Fruit fly (Drosophila melanogaster): ENCODE data around the gene CG4408.

The CG4408 gene

dm6 chr3R:23345057-23345776 lies 18.2 kb downstream of the CG4408 start (continued):
- TF ChIP-seq Stat92E (GFP tag; optimal IDR thresholded peaks at IDR 0.05) (no peak), org-1 (GFP tag; optimal IDR thresholded peaks at IDR 0.05) (no peak), TFAM (GFP tag; optimal IDR thresholded peaks at IDR 0.05) (no peak), gcm2 (GFP tag; optimal IDR thresholded peaks at IDR 0.05) (no peak)

DNA sequence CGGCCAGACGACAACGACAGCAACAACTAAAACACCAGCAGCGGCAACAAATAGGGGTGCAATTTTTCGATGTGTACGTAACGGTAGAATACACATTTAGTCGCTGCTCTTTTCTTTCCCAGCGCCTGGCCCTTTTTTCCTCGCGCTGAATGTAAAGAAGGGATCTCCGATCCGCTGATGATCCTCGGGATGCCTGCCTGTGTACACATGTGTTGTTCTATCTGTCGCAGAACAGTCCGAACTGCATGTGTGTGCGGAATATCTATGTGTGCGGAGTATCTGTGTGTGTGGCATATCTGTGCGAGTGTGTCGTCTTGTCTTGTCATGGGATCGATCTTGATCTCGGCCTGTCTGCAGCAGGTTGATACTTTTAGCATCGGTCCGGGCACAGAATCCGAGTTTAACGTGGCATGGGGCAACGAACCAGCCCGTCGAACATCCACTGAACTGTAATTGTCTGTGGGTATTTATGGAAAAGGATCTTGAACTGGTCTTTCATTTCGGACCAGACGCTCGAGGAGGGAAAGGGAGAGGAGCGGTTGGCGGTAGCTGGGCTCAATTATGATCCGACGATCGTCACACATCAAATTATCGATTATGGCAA lies 19.6 kb downstream of the CG4408 start:
- peak in 1 of 2 experiments; percentile 73 for TF ChIP-seq tll (GFP tag; optimal IDR thresholded peaks at IDR 0.05)
- TF ChIP-seq Med (GFP tag), result peak; percentile 31
- TF ChIP-seq lov (optimal IDR thresholded peaks at IDR 0.05), result no peak
- peak; percentile 65; the same call in 1 of the 3 replicates for TF ChIP-seq lov (GFP tag; IDR thresholded peaks at IDR 0.05)
- TF ChIP-seq CG15479 (GFP tag; optimal IDR thresholded peaks at IDR 0.05), result peak; percentile 96
- peak; percentile 78 for TF ChIP-seq cg (GFP tag; optimal IDR thresholded peaks at IDR 0.05)
- peak; percentile 88 for TF ChIP-seq pros (GFP tag; optimal IDR thresholded peaks at IDR 0.05)
- peak; percentile 88 for TF ChIP-seq D (optimal IDR thresholded peaks at IDR 0.05)
- TF ChIP-seq D (GFP tag; optimal IDR thresholded peaks at IDR 0.05), result no peak
- TF ChIP-seq twi (tag; optimal IDR thresholded peaks at IDR 0.05), result peak; percentile 98
- TF ChIP-seq Lpt (GFP tag; optimal IDR thresholded peaks at IDR 0.05), result peak; percentile 63
- TF ChIP-seq grn (GFP tag; optimal IDR thresholded peaks at IDR 0.05), result peak; percentile 46
- TF ChIP-seq CG8478 (optimal IDR thresholded peaks at IDR 0.05), result peak; percentile 72
- TF ChIP-seq zf30C (GFP tag; optimal IDR thresholded peaks at IDR 0.05), result peak; percentile 87
- TF ChIP-seq Dll (GFP tag; IDR thresholded peaks at IDR 0.05; ENCODE audit: partially characterized antibody), result 0 out of 4 replicates have a peak, but pooled peaks have one; percentile 27
- TF ChIP-seq CG8924 (tag; optimal IDR thresholded peaks at IDR 0.05), result peak; percentile 7
- TF ChIP-seq chm (GFP tag; IDR thresholded peaks at IDR 0.05), result peak; percentile 21; the same call in 1 of the 2 replicates
- 0 out of 2 replicates have a peak, but pooled peaks have one; percentile 40 for TF ChIP-seq crol (GFP tag; IDR thresholded peaks at IDR 0.05)
- no peak for TF ChIP-seq CG15696 (tag; optimal IDR thresholded peaks at IDR 0.05)
- TF ChIP-seq CG14710 (tag; optimal IDR thresholded peaks at IDR 0.05), result no peak
- no peak for TF ChIP-seq Usf (GFP tag; optimal IDR thresholded peaks at IDR 0.05)
- no peak for TF ChIP-seq Mrtf (GFP tag; IDR thresholded peaks at IDR 0.05)
- TF ChIP-seq kni (GFP tag; optimal IDR thresholded peaks at IDR 0.05), result peak; percentile 80

DNA sequence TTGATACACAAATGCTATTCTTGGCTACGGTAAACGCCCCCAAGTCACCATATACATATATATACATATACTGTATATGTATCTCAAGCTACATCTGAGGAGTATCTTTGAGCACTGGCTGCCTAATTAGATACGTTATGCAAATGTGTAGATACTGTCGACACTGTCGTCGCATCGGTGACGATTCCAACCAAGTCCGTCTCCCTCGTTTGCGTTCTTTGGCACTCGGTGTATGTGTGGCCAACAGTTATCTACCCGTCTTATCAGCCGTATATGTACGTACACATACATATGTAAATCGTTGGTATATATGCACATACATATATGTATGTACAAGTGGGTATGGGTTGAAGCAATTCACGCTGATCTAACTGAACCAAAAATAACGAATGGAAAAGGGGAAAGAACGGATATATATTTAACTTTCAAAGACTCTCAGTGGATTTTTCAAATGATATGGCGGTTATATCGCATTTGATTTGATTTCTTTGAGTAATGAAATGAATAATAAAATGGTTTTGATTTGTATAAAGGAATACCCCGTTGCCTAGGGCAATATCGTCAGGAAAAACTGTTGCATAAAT lies 21.5 kb downstream of the CG4408 start:
- TF ChIP-seq ci (GFP tag; IDR thresholded peaks at IDR 0.05), result no peak
- TF ChIP-seq lab (GFP tag; optimal IDR thresholded peaks at IDR 0.05), result peak; percentile 18
- no peak for TF ChIP-seq Sry-δ (GFP tag; optimal IDR thresholded peaks at IDR 0.05)
- no peak for TF ChIP-seq gsb-n (tag; optimal IDR thresholded peaks at IDR 0.05)
- peak; percentile 46 for TF ChIP-seq mirr (GFP tag; optimal IDR thresholded peaks at IDR 0.05)
- TF ChIP-seq vvl (GFP tag; IDR thresholded peaks at IDR 0.05), result peak; percentile 58; the same call in 1 of the 2 replicates
- peak; percentile 50 for TF ChIP-seq cg (GFP tag; optimal IDR thresholded peaks at IDR 0.05)
- TF ChIP-seq CG15479 (GFP tag; optimal IDR thresholded peaks at IDR 0.05), result peak; percentile 60
- TF ChIP-seq exex (tag; optimal IDR thresholded peaks at IDR 0.05), result peak; percentile 53

All from whole organism, embryonic.